Worm (Caenorhabditis elegans): ENCODE measurements around the gene cpi-1.
A peak's percentile ranks its signal among the peaks of the same experiment; 100 is the strongest.

cpi-1 gene

DNA sequence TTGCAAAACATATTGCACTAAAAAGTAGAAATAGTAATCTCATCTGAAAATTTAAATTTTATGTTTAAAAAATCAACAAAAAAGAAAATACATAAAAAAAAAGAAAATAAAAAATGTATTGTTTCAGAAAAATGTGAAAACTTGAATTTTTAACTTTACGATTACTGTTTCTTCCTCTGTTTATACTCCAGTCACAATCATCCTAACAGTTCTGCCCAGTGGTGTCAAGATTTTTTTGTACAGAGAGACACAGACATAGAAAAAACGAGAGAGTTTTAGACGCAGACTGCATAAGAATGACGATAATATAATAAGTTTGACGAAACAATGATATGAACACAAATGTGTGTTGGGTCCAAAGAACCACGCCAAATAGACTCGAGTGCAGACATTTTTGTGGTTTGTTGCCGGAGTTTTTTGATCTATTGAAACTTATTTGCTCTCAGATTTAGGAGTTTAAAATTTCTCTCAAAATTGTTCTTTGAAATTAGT is 9.9 kb downstream of the cpi-1 start, which contains the start of gene ugt-20 (continued):
- TF ChIP-seq unc-62 (GFP tag; optimal IDR thresholded peaks at IDR 0.05): no peak
- TF ChIP-seq hsf-1 (GFP tag; IDR thresholded peaks at IDR 0.05): no peak
- TF ChIP-seq ztf-26 (tag; optimal IDR thresholded peaks at IDR 0.05): no peak
- no peak for TF ChIP-seq Y95B8A.8 (GFP tag; IDR thresholded peaks at IDR 0.05)
- TF ChIP-seq ama-1 (optimal IDR thresholded peaks at IDR 0.05): no peak
- no peak for TF ChIP-seq ama-1 (GFP tag; optimal IDR thresholded peaks at IDR 0.05)
- no peak for TF ChIP-seq F37B4.10 (GFP tag; IDR thresholded peaks at IDR 0.05)
- no peak for TF ChIP-seq rec-8 (tag; optimal IDR thresholded peaks at IDR 0.05)
- TF ChIP-seq ceh-79 (tag; optimal IDR thresholded peaks at IDR 0.05): no peak
- no peak for TF ChIP-seq gei-17 (GFP tag; optimal IDR thresholded peaks at IDR 0.05)
- peak; percentile 44 for TF ChIP-seq lin-40 (tag; optimal IDR thresholded peaks at IDR 0.05)
- TF ChIP-seq F23B12.7 (tag; optimal IDR thresholded peaks at IDR 0.05; ENCODE audit: insufficient read depth): no peak
- no peak for TF ChIP-seq unc-130 (GFP tag; optimal IDR thresholded peaks at IDR 0.05)
- peak; percentile 0 for TF ChIP-seq ZK185.1 (tag; optimal IDR thresholded peaks at IDR 0.05; ENCODE audit: poor library complexity, severe bottlenecking)
- TF ChIP-seq dpl-1 (GFP tag; optimal IDR thresholded peaks at IDR 0.05): no peak
- TF ChIP-seq hlh-26 (GFP tag; conservative IDR thresholded peaks at IDR 0.05): no peak
- TF ChIP-seq sdz-38 (tag; optimal IDR thresholded peaks at IDR 0.05): no peak
- TF ChIP-seq F52B5.7 (tag; optimal IDR thresholded peaks at IDR 0.05): no peak
- TF ChIP-seq dox-1 (GFP tag; IDR thresholded peaks at IDR 0.05): no peak
- no peak for TF ChIP-seq repo-1 (tag; optimal IDR thresholded peaks at IDR 0.05)
- TF ChIP-seq hrde-1 (tag; optimal IDR thresholded peaks at IDR 0.05; ENCODE audit: borderline replicate concordance): no peak
- TF ChIP-seq egl-44 (GFP tag; IDR thresholded peaks at IDR 0.05): no peak
- TF ChIP-seq F49E8.2 (tag; optimal IDR thresholded peaks at IDR 0.05; ENCODE audit: insufficient read depth): no peak
- no peak for TF ChIP-seq K12H6.12 (tag; optimal IDR thresholded peaks at IDR 0.05)
- TF ChIP-seq nhr-90 (tag; optimal IDR thresholded peaks at IDR 0.05): peak; percentile 13
- TF ChIP-seq cebp-1 (GFP tag; IDR thresholded peaks at IDR 0.05): peak; percentile 20; the same call in 1 of the 2 replicates
- TF ChIP-seq cebp-1 (tag; optimal IDR thresholded peaks at IDR 0.05): no peak
- peak; percentile 92 for TF ChIP-seq nhr-80 (tag; optimal IDR thresholded peaks at IDR 0.05)
- TF ChIP-seq pha-4 (tag; optimal IDR thresholded peaks at IDR 0.05): peak; percentile 59
- no peak for TF ChIP-seq bed-1 (GFP tag; IDR thresholded peaks at IDR 0.05)
- no peak for TF ChIP-seq mcd-1 (GFP tag; IDR thresholded peaks at IDR 0.05)
- TF ChIP-seq efl-1 (GFP tag; optimal IDR thresholded peaks at IDR 0.05): no peak
- TF ChIP-seq let-526 (GFP tag; IDR thresholded peaks at IDR 0.05): no peak
- TF ChIP-seq ztf-3 (GFP tag; optimal IDR thresholded peaks at IDR 0.05): no peak
- TF ChIP-seq madf-6 (GFP tag; IDR thresholded peaks at IDR 0.05): no peak
- TF ChIP-seq snpc-1.1 (tag; optimal IDR thresholded peaks at IDR 0.05; ENCODE audit: insufficient read depth): no peak
- no peak for TF ChIP-seq athp-1 (tag; optimal IDR thresholded peaks at IDR 0.05)
- no peak for TF ChIP-seq T07F8.4 (tag; optimal IDR thresholded peaks at IDR 0.05)
- TF ChIP-seq snpc-1.3 (tag; optimal IDR thresholded peaks at IDR 0.05; ENCODE audit: insufficient read depth): no peak
- TF ChIP-seq nhr-27 (tag; optimal IDR thresholded peaks at IDR 0.05): no peak
- TF ChIP-seq tbp1 (GFP tag; optimal IDR thresholded peaks at IDR 0.05): peak; percentile 17
- no peak for TF ChIP-seq lin-54 (GFP tag; optimal IDR thresholded peaks at IDR 0.05)
- peak in 1 of 2 experiments; percentile 15 for TF ChIP-seq let-607 (tag; optimal IDR thresholded peaks at IDR 0.05)
- TF ChIP-seq xnd-1 (tag; optimal IDR thresholded peaks at IDR 0.05): no peak
- TF ChIP-seq sptf-2 (GFP tag; optimal IDR thresholded peaks at IDR 0.05): no peak

All from whole organism, young adult.